Fruit fly (Drosophila melanogaster) whole organism, embryonic: Measurements from ENCODE around the gene CG42536.

Source experiments
- Atf3 ChIP-seq: fragments of 200-800 bp; sonication (Bioruptor generic); optimal IDR thresholded peaks from 3 replicates; lab custom pipeline; 2016; ENCODE audit warnings: missing biosample characterization, missing genetic modification characterization
- C15 ChIP-seq: fragments of 200-800 bp; sonication (Bioruptor generic); IDR thresholded peaks from 3 replicates; pipeline ENCODE4 v1.3.6; 2022; ENCODE audit warnings: missing biosample characterization, missing genetic modification characterization
- CG10274 ChIP-seq: fragments of 200-800 bp; sonication (Bioruptor generic); optimal IDR thresholded peaks from 3 replicates; lab custom pipeline; 2017; ENCODE audit warnings: missing biosample characterization, mild to moderate bottlenecking, missing genetic modification characterization
- CG10366 ChIP-seq: fragments of 200-800 bp; sonication (Bioruptor generic); IDR thresholded peaks from 2 replicates; pipeline ENCODE4 v1.3.6; 2022; ENCODE audit warnings: missing biosample characterization, missing genetic modification characterization
- CG10462 ChIP-seq: fragments of 200-800 bp; sonication (Bioruptor generic); optimal IDR thresholded peaks from 2 replicates; lab custom pipeline; 2016; ENCODE audit warnings: missing biosample characterization, missing genetic modification characterization
- CG12744 ChIP-seq: fragments of 200-800 bp; sonication (Bioruptor generic); optimal IDR thresholded peaks from 2 replicates; lab custom pipeline; 2016; ENCODE audit warnings: missing biosample characterization, missing genetic modification characterization
- CG13775 ChIP-seq: fragments of 200-800 bp; sonication (Bioruptor generic); optimal IDR thresholded peaks from 3 replicates; lab custom pipeline; 2017; ENCODE audit warnings: missing biosample characterization, mild to moderate bottlenecking, missing genetic modification characterization
- CG1602 ChIP-seq: fragments of 200-800 bp; sonication (Bioruptor generic); optimal IDR thresholded peaks from 3 replicates; lab custom pipeline; 2016; ENCODE audit warnings: missing biosample characterization, missing genetic modification characterization
- CG17568 ChIP-seq: fragments of 200-800 bp; sonication (Bioruptor generic); optimal IDR thresholded peaks from 2 replicates; lab custom pipeline; 2018; ENCODE audit warnings: missing biosample characterization, mild to moderate bottlenecking, missing genetic modification characterization, moderate library complexity
- CG2116 ChIP-seq: fragments of 200-800 bp; sonication (Bioruptor generic); optimal IDR thresholded peaks from 3 replicates; lab custom pipeline; 2018; ENCODE audit warnings: missing biosample characterization, mild to moderate bottlenecking, missing genetic modification characterization
- CG31388 ChIP-seq: fragments of 200-800 bp; sonication (Bioruptor generic); optimal IDR thresholded peaks from 2 replicates; lab custom pipeline; 2016; ENCODE audit warnings: missing biosample characterization, missing genetic modification characterization
- CG34224 ChIP-seq: fragments of 200-800 bp; sonication (Bioruptor generic); IDR thresholded peaks from 3 replicates; pipeline ENCODE4 v1.3.6; 2022; ENCODE audit warnings: missing biosample characterization, missing genetic modification characterization; ENCODE audit not compliant: partially characterized antibody
- CG5180 ChIP-seq: fragments of 200-800 bp; sonication (Bioruptor generic); optimal IDR thresholded peaks from 3 replicates; lab custom pipeline; 2017; ENCODE audit warnings: missing biosample characterization, missing genetic modification characterization, mild to moderate bottlenecking, moderate library complexity, missing genetic modification reagents
- CG8765 ChIP-seq: fragments of 200-800 bp; sonication (Bioruptor generic); IDR thresholded peaks from 2 replicates; pipeline ENCODE4 v1.3.6; 2022; ENCODE audit warnings: missing biosample characterization, missing genetic modification characterization
- CG8944 ChIP-seq: fragments of 200-800 bp; sonication (Bioruptor generic); optimal IDR thresholded peaks from 3 replicates; lab custom pipeline; 2016; ENCODE audit warnings: missing biosample characterization, missing genetic modification characterization
- CG9817 ChIP-seq: fragments of 200-800 bp; sonication (Bioruptor generic); optimal IDR thresholded peaks from 2 replicates; lab custom pipeline; 2018; ENCODE audit warnings: missing biosample characterization, mild to moderate bottlenecking, missing genetic modification characterization, moderate library complexity
- CoRest ChIP-seq: fragments of 200-800 bp; sonication (Bioruptor generic); optimal IDR thresholded peaks from 3 replicates; lab custom pipeline; 2018; ENCODE audit warnings: missing biosample characterization, mild to moderate bottlenecking, missing genetic modification characterization, moderate library complexity
- D ChIP-seq, 2 experiments: fragments of 200-800 bp in 1 of 2; fragments of >200 bp in 1 of 2; sonication (Bioruptor generic) in 1 of 2; optimal IDR thresholded peaks; 2 replicates in 1 of 2; 3 replicates in 1 of 2; lab custom pipeline; 2017; ENCODE audit warnings: mild to moderate bottlenecking in 1 of 2, missing biosample characterization in 1 of 2, missing genetic modification characterization in 1 of 2, missing genetic modification reagents in 1 of 2
- Dad ChIP-seq: fragments of 200-800 bp; sonication (Bioruptor generic); optimal IDR thresholded peaks from 3 replicates; lab custom pipeline; 2016; ENCODE audit warnings: missing biosample characterization, missing genetic modification characterization
- Fer2 ChIP-seq: fragments of 200-800 bp; sonication (Bioruptor generic); optimal IDR thresholded peaks from 2 replicates; lab custom pipeline; 2018; ENCODE audit warnings: missing biosample characterization, mild to moderate bottlenecking, missing genetic modification characterization, moderate library complexity
- Gug ChIP-seq: fragments of 200-800 bp; sonication (Bioruptor generic); IDR thresholded peaks from 4 replicates; pipeline ENCODE4 v1.3.6; 2022; ENCODE audit warnings: missing biosample characterization, missing genetic modification characterization
- H15 ChIP-seq: fragments of 200-800 bp; sonication (Bioruptor generic); IDR thresholded peaks from 3 replicates; pipeline ENCODE4 v1.3.6; 2022; ENCODE audit warnings: missing biosample characterization, missing genetic modification characterization
- HHEX ChIP-seq: fragments of 200-800 bp; sonication (Bioruptor generic); optimal IDR thresholded peaks from 3 replicates; lab custom pipeline; 2017; ENCODE audit warnings: missing biosample characterization, mild to moderate bottlenecking, missing genetic modification characterization, missing genetic modification reagents
- HLH3B ChIP-seq: fragments of 200-800 bp; sonication (Bioruptor generic); IDR thresholded peaks from 2 replicates; pipeline ENCODE4 v1.3.6; 2022; ENCODE audit warnings: missing biosample characterization, missing genetic modification characterization
- HLH4C ChIP-seq: fragments of 200-800 bp; sonication (Bioruptor generic); IDR thresholded peaks from 3 replicates; pipeline ENCODE4 v1.3.6; 2022; ENCODE audit warnings: missing biosample characterization, missing genetic modification characterization; ENCODE audit not compliant: partially characterized antibody
- Kr ChIP-seq: fragments of 200-800 bp; sonication (Bioruptor generic); optimal IDR thresholded peaks from 2 replicates; lab custom pipeline; 2017; ENCODE audit warnings: missing biosample characterization, mild to moderate bottlenecking, missing genetic modification characterization
- Mad ChIP-seq: fragments of 200-800 bp; sonication (Bioruptor generic); optimal IDR thresholded peaks from 2 replicates; lab custom pipeline; 2016; ENCODE audit warnings: missing biosample characterization, missing genetic modification characterization
- NFAT ChIP-seq: fragments of 200-800 bp; sonication (Bioruptor generic); IDR thresholded peaks from 2 replicates; pipeline ENCODE4 v1.3.6; 2022; ENCODE audit warnings: missing biosample characterization, missing genetic modification characterization
- PHDP ChIP-seq: fragments of 200-800 bp; sonication (Bioruptor generic); optimal IDR thresholded peaks from 3 replicates; lab custom pipeline; 2018; ENCODE audit warnings: missing biosample characterization, mild to moderate bottlenecking, missing genetic modification characterization, moderate library complexity
- Side ChIP-seq: fragments of 200-800 bp; sonication (Bioruptor generic); optimal IDR thresholded peaks from 2 replicates; lab custom pipeline; 2016; ENCODE audit warnings: missing biosample characterization, missing genetic modification characterization
- ab ChIP-seq: fragments of 200-800 bp; sonication (Bioruptor generic); optimal IDR thresholded peaks from 2 replicates; lab custom pipeline; 2016; ENCODE audit warnings: missing biosample characterization, missing genetic modification characterization
- az2 ChIP-seq: fragments of 200-800 bp; sonication (Bioruptor generic); optimal IDR thresholded peaks from 3 replicates; lab custom pipeline; 2016; ENCODE audit warnings: missing biosample characterization, missing genetic modification characterization
- bigmax ChIP-seq: fragments of 200-800 bp; sonication (Bioruptor generic); optimal IDR thresholded peaks from 2 replicates; lab custom pipeline; 2018; ENCODE audit warnings: missing biosample characterization, mild to moderate bottlenecking, missing genetic modification characterization
- caup ChIP-seq: fragments of 200-800 bp; sonication (Bioruptor generic); optimal IDR thresholded peaks from 3 replicates; lab custom pipeline; 2017; ENCODE audit warnings: missing biosample characterization, mild to moderate bottlenecking, missing genetic modification characterization, moderate library complexity; ENCODE audit not compliant: severe bottlenecking
- cg ChIP-seq: fragments of 200-800 bp; sonication (Bioruptor generic); optimal IDR thresholded peaks from 3 replicates; lab custom pipeline; 2019; ENCODE audit warnings: missing biosample characterization, mild to moderate bottlenecking, missing genetic modification characterization, moderate library complexity
- dati ChIP-seq: fragments of 200-800 bp; sonication (Bioruptor generic); IDR thresholded peaks from 2 replicates; pipeline ENCODE4 v1.3.6; 2022; ENCODE audit warnings: missing biosample characterization, missing genetic modification characterization
- fd96Cb ChIP-seq: fragments of 200-800 bp; sonication (Bioruptor generic); optimal IDR thresholded peaks from 2 replicates; lab custom pipeline; 2018; ENCODE audit warnings: missing biosample characterization, mild to moderate bottlenecking, missing genetic modification characterization, moderate library complexity
- ftz-f1 ChIP-seq: fragments of 200-800 bp; sonication (Bioruptor generic); optimal IDR thresholded peaks from 2 replicates; lab custom pipeline; 2016; ENCODE audit warnings: missing biosample characterization, missing genetic modification characterization
- knrl ChIP-seq: fragments of 200-800 bp; sonication (Bioruptor generic); IDR thresholded peaks from 3 replicates; pipeline ENCODE4 v1.3.6; 2022; ENCODE audit warnings: missing biosample characterization, missing genetic modification characterization; ENCODE audit not compliant: partially characterized antibody
- pan ChIP-seq, 4 experiments: fragments of >200 bp in 3 of 4; fragments of 200-800 bp in 1 of 4; sonication (Bioruptor generic) in 1 of 4; optimal IDR thresholded peaks in 3 of 4; IDR thresholded peaks in 1 of 4; 2 replicates each; pipeline versions ENCODE4 v1.3.6 to Lab custom; 2017 to 2022; ENCODE audit warnings: missing biosample characterization in 2 of 4, missing genetic modification characterization in 2 of 4, mixed read lengths in 1 of 4
- ranshi ChIP-seq: fragments of 200-800 bp; sonication (Bioruptor generic); IDR thresholded peaks from 2 replicates; pipeline ENCODE4 v1.3.6; 2022; ENCODE audit warnings: missing biosample characterization, missing genetic modification characterization
- slou ChIP-seq: fragments of 200-800 bp; sonication (Bioruptor generic); optimal IDR thresholded peaks from 3 replicates; lab custom pipeline; 2016; ENCODE audit warnings: missing biosample characterization, missing genetic modification characterization
- sna ChIP-seq: fragments of 200-800 bp; sonication (Bioruptor generic); IDR thresholded peaks from 2 replicates; pipeline ENCODE4 v1.3.6; 2022; ENCODE audit warnings: missing biosample characterization, missing genetic modification characterization; ENCODE audit not compliant: partially characterized antibody
- tgo ChIP-seq: fragments of 200-800 bp; sonication (Bioruptor generic); IDR thresholded peaks from 3 replicates; pipeline ENCODE4 v1.3.6; 2022; ENCODE audit warnings: missing biosample characterization, missing genetic modification characterization
- twi ChIP-seq: fragments of 200-800 bp; optimal IDR thresholded peaks from 2 replicates; lab custom pipeline; 2019; ENCODE audit warnings: missing biosample characterization, mild to moderate bottlenecking, missing genetic modification characterization, moderate library complexity
- usp ChIP-seq: fragments of >200 bp; optimal IDR thresholded peaks from 2 replicates; lab custom pipeline; 2017; ENCODE audit warnings: missing biosample characterization, missing genetic modification characterization
- vfl ChIP-seq: fragments of 200-800 bp; sonication (Bioruptor generic); optimal IDR thresholded peaks from 2 replicates; lab custom pipeline; 2016; ENCODE audit warnings: missing biosample characterization, missing genetic modification characterization
- vvl ChIP-seq: fragments of 200-800 bp; sonication (Bioruptor generic); IDR thresholded peaks from 2 replicates; pipeline ENCODE4 v1.3.6; 2022; ENCODE audit warnings: missing biosample characterization, missing genetic modification characterization
- zf30C ChIP-seq: fragments of 200-800 bp; sonication (Bioruptor generic); optimal IDR thresholded peaks from 3 replicates; lab custom pipeline; 2018; ENCODE audit warnings: missing biosample characterization, mild to moderate bottlenecking, missing genetic modification characterization

CG42536 gene

dm6 chr3L:10678545-10679067, 48.7 kb upstream of the CG42536 start (continued):
- peak; percentile 72 for TF ChIP-seq slou (GFP tag; lab: Kevin White, UChicago)
- peak; percentile 88 for TF ChIP-seq CG17568
- peak; percentile 81 for TF ChIP-seq H15 (GFP tag; lab: Robert Waterston, UW)
- TF ChIP-seq Fer2 (tag; lab: Kevin White, UChicago): peak; percentile 88
- peak; percentile 48 for TF ChIP-seq ftz-f1 (GFP tag; lab: Kevin White, UChicago)
- peak; percentile 79 for TF ChIP-seq Atf3 (GFP tag; lab: Kevin White, UChicago)
- peak; percentile 93 for TF ChIP-seq fd96Cb (tag; lab: Kevin White, UChicago)
- peak; percentile 80; the same call in 3 of the 4 replicates for TF ChIP-seq Gug (GFP tag; lab: Robert Waterston, UW)
- TF ChIP-seq twi: peak; percentile 87
- TF ChIP-seq caup (GFP tag; lab: Kevin White, UChicago): peak; percentile 94
- peak; percentile 94 for TF ChIP-seq PHDP (tag; lab: Kevin White, UChicago)
- no peak for TF ChIP-seq Kr
- peak; percentile 84 for TF ChIP-seq CG10274 (GFP tag; lab: Kevin White, UChicago)
- TF ChIP-seq dati: peak; percentile 76; the same call in 1 of the 2 replicates
- peak; percentile 77 for TF ChIP-seq vfl (GFP tag; lab: Kevin White, UChicago)
- TF ChIP-seq CG8944: peak; percentile 75
- TF ChIP-seq C15 (GFP tag; lab: Robert Waterston, UW): peak; percentile 74; the same call in 2 of the 3 replicates
- TF ChIP-seq Side: peak; percentile 94
- TF ChIP-seq CG1602 (GFP tag; lab: Kevin White, UChicago): peak; percentile 86
- peak; percentile 93 for TF ChIP-seq HLH3B (GFP tag; lab: Robert Waterston, UW)
- peak; percentile 95 for TF ChIP-seq CG9817 (tag; lab: Kevin White, UChicago)
- TF ChIP-seq tgo (GFP tag; lab: Robert Waterston, UW): peak; percentile 96
- peak; percentile 97 for TF ChIP-seq CoRest (tag; lab: Kevin White, UChicago)
- TF ChIP-seq pan (optimal IDR thresholded peaks at IDR 0.05; lab: Kevin White, UChicago): no peak
- TF ChIP-seq pan (GFP tag; optimal IDR thresholded peaks at IDR 0.05 in 1 of 2, IDR thresholded peaks at IDR 0.05 in 1 of 2): peak in 1 of 2 experiments; percentile 94
- no peak for TF ChIP-seq sna (GFP tag; lab: Robert Waterston, UW)
- peak; percentile 81 for TF ChIP-seq CG8765 (GFP tag; lab: Robert Waterston, UW)
- TF ChIP-seq CG2116 (GFP tag; lab: Kevin White, UChicago): peak; percentile 72
- TF ChIP-seq ab (GFP tag; lab: Kevin White, UChicago): no peak
- TF ChIP-seq ranshi: peak; percentile 92
- TF ChIP-seq zf30C (GFP tag; lab: Kevin White, UChicago): no peak
- no peak for TF ChIP-seq knrl
- TF ChIP-seq Dad (GFP tag; lab: Kevin White, UChicago): peak; percentile 89
- TF ChIP-seq CG5180 (GFP tag; lab: Kevin White, UChicago): peak; percentile 90
- no peak for TF ChIP-seq usp (GFP tag; lab: Kevin White, UChicago)
- peak; percentile 90 for TF ChIP-seq az2 (GFP tag; lab: Kevin White, UChicago)
- peak; percentile 76 for TF ChIP-seq CG31388 (GFP tag; lab: Kevin White, UChicago)
- TF ChIP-seq NFAT (GFP tag; lab: Robert Waterston, UW): peak; percentile 81
- TF ChIP-seq CG12744 (GFP tag; lab: Kevin White, UChicago): peak; percentile 78
- TF ChIP-seq CG13775: peak; percentile 95
- TF ChIP-seq CG10462 (GFP tag; lab: Kevin White, UChicago): peak; percentile 80
- TF ChIP-seq D (optimal IDR thresholded peaks at IDR 0.05; lab: Kevin White, UChicago): no peak
- peak; percentile 96 for TF ChIP-seq D (GFP tag; optimal IDR thresholded peaks at IDR 0.05; lab: Kevin White, UChicago)
- peak; percentile 82 for TF ChIP-seq Mad (GFP tag; lab: Kevin White, UChicago)
- no peak for TF ChIP-seq HLH4C (GFP tag; lab: Robert Waterston, UW)
- peak; percentile 90 for TF ChIP-seq CG10366 (GFP tag; lab: Robert Waterston, UW)
- peak; percentile 96 for TF ChIP-seq HHEX (GFP tag; lab: Kevin White, UChicago)
- TF ChIP-seq vvl (GFP tag; lab: Robert Waterston, UW): peak; percentile 97
- peak; percentile 34; the same call in 1 of the 3 replicates for TF ChIP-seq CG34224 (GFP tag; lab: Robert Waterston, UW)
- TF ChIP-seq cg (GFP tag; lab: Kevin White, UChicago): peak; percentile 90
- peak; percentile 57 for TF ChIP-seq bigmax (GFP tag; lab: Kevin White, UChicago)
